Worm (Caenorhabditis elegans) whole organism, L3 larva: ENCODE data around the gene F46F5.10.
"Not testable (repeated sequence)": the region's sequence is repeated elsewhere in the genome, so short reads cannot be mapped to it uniquely, and the experiment has no call there.

Source experiments
- R02D3.7 ChIP-seq: fragments of 150-350 bp; optimal IDR thresholded peaks from 2 replicates; lab custom pipeline; 2014; ENCODE audit warnings: missing biosample characterization, missing genetic modification characterization
- ZK546.5 ChIP-seq: sonication (generic microtip); optimal IDR thresholded peaks from 2 replicates; lab custom pipeline; 2017; ENCODE audit warnings: missing biosample characterization, missing genetic modification characterization
- ama-1 ChIP-seq: fragments of 150-350 bp; optimal IDR thresholded peaks from 2 replicates; lab custom pipeline; 2018
- ceh-16 ChIP-seq: sonication (generic microtip); optimal IDR thresholded peaks from 2 replicates; lab custom pipeline; 2017; ENCODE audit warnings: missing biosample characterization, missing genetic modification characterization
- ceh-28 ChIP-seq: fragments of 150-350 bp; optimal IDR thresholded peaks from 2 replicates; lab custom pipeline; 2014; ENCODE audit warnings: missing biosample characterization, missing genetic modification reagents, missing genetic modification characterization
- ceh-82 ChIP-seq: fragments of 150-350 bp; optimal IDR thresholded peaks from 2 replicates; lab custom pipeline; 2014; ENCODE audit warnings: missing biosample characterization, missing genetic modification characterization
- ceh-9 ChIP-seq: sonication (generic microtip); optimal IDR thresholded peaks from 2 replicates; lab custom pipeline; 2018; ENCODE audit warnings: missing biosample characterization, missing genetic modification characterization
- egl-5 ChIP-seq: fragments of 150-350 bp; optimal IDR thresholded peaks from 2 replicates; lab custom pipeline; 2017; ENCODE audit warnings: missing biosample characterization, missing genetic modification reagents, missing genetic modification characterization, inconsistent platforms
- elt-1 ChIP-seq: fragments of 150-350 bp; optimal IDR thresholded peaks from 2 replicates; lab custom pipeline; 2014; ENCODE audit warnings: missing biosample characterization, missing genetic modification characterization
- elt-2 ChIP-seq: sonication (generic microtip); optimal IDR thresholded peaks from 2 replicates; lab custom pipeline; 2016; ENCODE audit warnings: missing genetic modification reagents, mild to moderate bottlenecking, missing genetic modification characterization, missing compliant biosample characterization
- elt-3 ChIP-seq, 3 experiments: fragments of 150-350 bp in 1 of 3; sonication (generic microtip) in 2 of 3; optimal IDR thresholded peaks; 2 replicates in 2 of 3; 4 replicates in 1 of 3; lab custom pipeline; 2014 to 2017; ENCODE audit warnings: missing biosample characterization in 3 of 3, missing genetic modification characterization in 3 of 3
- fkh-10 ChIP-seq: sonication (generic microtip); optimal IDR thresholded peaks from 2 replicates; lab custom pipeline; 2017; ENCODE audit warnings: missing biosample characterization, missing genetic modification reagents, missing genetic modification characterization
- fos-1 ChIP-seq: fragments of 150-350 bp; optimal IDR thresholded peaks from 2 replicates; lab custom pipeline; 2014; ENCODE audit warnings: missing biosample characterization, missing genetic modification characterization
- hmg-11 ChIP-seq: sonication (generic microtip); optimal IDR thresholded peaks from 2 replicates; lab custom pipeline; 2016; ENCODE audit warnings: missing genetic modification characterization, missing compliant biosample characterization
- jun-1 ChIP-seq: fragments of 150-350 bp; optimal IDR thresholded peaks from 2 replicates; lab custom pipeline; 2014; ENCODE audit warnings: missing biosample characterization, missing genetic modification reagents, missing genetic modification characterization
- lin-15B ChIP-seq: fragments of 150-350 bp; optimal IDR thresholded peaks from 2 replicates; lab custom pipeline; 2014; ENCODE audit warnings: missing biosample characterization, missing genetic modification characterization
- lin-39 ChIP-seq: fragments of 150-350 bp; optimal IDR thresholded peaks from 2 replicates; lab custom pipeline; 2018; ENCODE audit warnings: missing biosample characterization, missing genetic modification reagents, missing genetic modification characterization
- lsy-12 ChIP-seq: sonication (generic microtip); optimal IDR thresholded peaks from 2 replicates; lab custom pipeline; 2016; ENCODE audit warnings: mild to moderate bottlenecking, missing genetic modification characterization, missing compliant biosample characterization
- mdl-1 ChIP-seq: fragments of 150-350 bp; optimal IDR thresholded peaks from 2 replicates; lab custom pipeline; 2014; ENCODE audit warnings: missing biosample characterization, missing genetic modification characterization
- mml-1 ChIP-seq: fragments of 150-350 bp; sonication (generic microtip); optimal IDR thresholded peaks from 3 replicates; lab custom pipeline; 2014; ENCODE audit warnings: missing biosample characterization, missing genetic modification characterization
- nfya-1 ChIP-seq: sonication (generic microtip); optimal IDR thresholded peaks from 2 replicates; lab custom pipeline; 2017; ENCODE audit warnings: missing genetic modification characterization, mild to moderate bottlenecking, missing compliant biosample characterization, antibody characterized with exemption, moderate library complexity; ENCODE audit not compliant: insufficient read depth
- nhr-12 ChIP-seq: fragments of 150-350 bp; optimal IDR thresholded peaks from 2 replicates; lab custom pipeline; 2014; ENCODE audit warnings: missing biosample characterization, missing genetic modification characterization
- nhr-23 ChIP-seq: fragments of 150-350 bp; optimal IDR thresholded peaks from 2 replicates; lab custom pipeline; 2014; ENCODE audit warnings: missing biosample characterization, missing genetic modification reagents, missing genetic modification characterization
- nhr-237 ChIP-seq: fragments of 150-350 bp; optimal IDR thresholded peaks from 2 replicates; lab custom pipeline; 2014; ENCODE audit warnings: missing biosample characterization, missing genetic modification characterization
- nhr-25 ChIP-seq: sonication (generic microtip); optimal IDR thresholded peaks from 2 replicates; lab custom pipeline; 2017; ENCODE audit warnings: missing biosample characterization, missing genetic modification characterization
- nhr-43 ChIP-seq: sonication (generic microtip); optimal IDR thresholded peaks from 2 replicates; lab custom pipeline; 2016; ENCODE audit warnings: mild to moderate bottlenecking, missing genetic modification characterization, missing compliant biosample characterization; ENCODE audit not compliant: poor library complexity, severe bottlenecking
- nhr-76 ChIP-seq: fragments of 150-350 bp; sonication (generic microtip); optimal IDR thresholded peaks from 5 replicates; lab custom pipeline; 2014; ENCODE audit warnings: missing biosample characterization, missing genetic modification characterization
- nhr-77 ChIP-seq: fragments of 150-350 bp; optimal IDR thresholded peaks from 2 replicates; lab custom pipeline; 2014; ENCODE audit warnings: missing biosample characterization, missing genetic modification characterization
- pha-4 ChIP-seq: fragments of 150-350 bp; optimal IDR thresholded peaks from 2 replicates; lab custom pipeline; 2014; ENCODE audit warnings: missing biosample characterization, missing genetic modification reagents, missing genetic modification characterization
- skn-1 ChIP-seq: fragments of 150-350 bp; optimal IDR thresholded peaks from 2 replicates; lab custom pipeline; 2014; ENCODE audit warnings: missing biosample characterization, missing genetic modification characterization
- snpc-4 ChIP-seq: fragments of 150-350 bp; optimal IDR thresholded peaks from 2 replicates; lab custom pipeline; 2014; ENCODE audit warnings: missing biosample characterization, missing genetic modification characterization
- tbx-2 ChIP-seq: sonication (generic microtip); optimal IDR thresholded peaks from 2 replicates; lab custom pipeline; 2016; ENCODE audit warnings: mild to moderate bottlenecking, missing genetic modification characterization, missing compliant biosample characterization
- unc-39 ChIP-seq: sonication (generic microtip); optimal IDR thresholded peaks from 4 replicates; lab custom pipeline; 2017; ENCODE audit warnings: missing biosample characterization, missing genetic modification characterization
- zag-1 ChIP-seq: fragments of 150-350 bp; optimal IDR thresholded peaks from 2 replicates; lab custom pipeline; 2014; ENCODE audit warnings: missing biosample characterization, missing genetic modification characterization
- ztf-11 ChIP-seq: fragments of 150-350 bp; optimal IDR thresholded peaks from 2 replicates; lab custom pipeline; 2014; ENCODE audit warnings: missing biosample characterization, missing genetic modification characterization
- ztf-4 ChIP-seq: fragments of 150-350 bp; optimal IDR thresholded peaks from 2 replicates; lab custom pipeline; 2014; ENCODE audit warnings: missing biosample characterization, missing genetic modification characterization

F46F5.10 gene

ce11 chrII:850567-850966, 26.9 kb downstream of the F46F5.10 start, which contains the start of gene F28A10.5:
Gene F28A10.5, minus strand, starts transcription at chrII:850667.
- not testable (repeated sequence) for TF ChIP-seq ztf-4 (tag; lab: Kevin White, UChicago); nhr-25 (tag; lab: Kevin White, UChicago); ZK546.5

ce11 chrII:861564-861963, 37.9 kb downstream of the F46F5.10 start, which contains the start of gene Y46B2A.4:
Gene Y46B2A.4, plus strand, starts transcription at chrII:861864.
- TF ChIP-seq nhr-25 (tag; lab: Kevin White, UChicago) = no peak
- no peak for TF ChIP-seq ceh-82 (tag; lab: Kevin White, UChicago)
- TF ChIP-seq nhr-23 (tag; lab: Kevin White, UChicago) = no peak
- TF ChIP-seq R02D3.7 (tag; lab: Kevin White, UChicago) = no peak
- TF ChIP-seq nhr-43 (tag; lab: Kevin White, UChicago) = no peak
- no peak for TF ChIP-seq elt-3 (tag; optimal IDR thresholded peaks at IDR 0.05; lab: Kevin White, UChicago)
- TF ChIP-seq unc-39 (tag; lab: Kevin White, UChicago) = no peak
- no peak for TF ChIP-seq jun-1 (tag; lab: Kevin White, UChicago)
- TF ChIP-seq lsy-12 (tag; lab: Kevin White, UChicago) = no peak
- TF ChIP-seq ceh-9 (tag; lab: Kevin White, UChicago) = no peak
- no peak for TF ChIP-seq ceh-28 (tag; lab: Kevin White, UChicago)

DNA sequence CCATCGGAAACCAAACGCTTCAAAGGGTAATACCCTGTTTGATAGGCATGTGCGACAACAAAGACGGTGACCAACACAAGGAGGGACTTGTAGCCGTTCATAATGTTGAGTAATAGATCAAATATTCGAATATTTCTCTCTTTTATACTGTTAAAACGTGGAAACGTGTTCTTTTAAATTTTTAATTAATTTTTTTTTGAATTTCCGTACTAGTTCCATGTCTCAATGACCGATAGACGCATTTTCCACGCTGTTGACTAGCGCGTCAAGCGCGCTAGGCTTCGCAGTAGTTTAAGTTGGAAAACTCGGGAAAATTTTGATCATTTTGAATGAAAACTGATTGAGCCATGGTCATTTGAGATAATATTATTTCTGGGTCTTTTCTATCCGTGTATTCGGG, 43.2 kb downstream of the F46F5.10 start, which contains the start of gene Y46B2A.3:
Gene Y46B2A.3 (minus strand): TSS at position 101 of the 400 bp plus-strand sequence.
- TF ChIP-seq unc-39 (tag; lab: Kevin White, UChicago) (no peak), hmg-11 (tag; lab: Kevin White, UChicago) (no peak), snpc-4 (tag; lab: Kevin White, UChicago) (no peak), zag-1 (tag; lab: Kevin White, UChicago) (no peak), nhr-77 (tag; lab: Kevin White, UChicago) (no peak), tbx-2 (tag; lab: Kevin White, UChicago) (no peak), lin-39 (tag; lab: Kevin White, UChicago) (no peak), nfya-1 (tag; lab: Kevin White, UChicago) (no peak), elt-3 (tag; optimal IDR thresholded peaks at IDR 0.05; lab: Kevin White, UChicago) (no peak), elt-1 (tag; lab: Kevin White, UChicago) (no peak), egl-5 (tag; lab: Kevin White, UChicago) (no peak), mml-1 (no peak), skn-1 (tag; lab: Kevin White, UChicago) (no peak), ceh-82 (tag; lab: Kevin White, UChicago) (no peak), pha-4 (tag; lab: Kevin White, UChicago) (no peak)

ce11 chrII:868240-868864, 44.7 kb downstream of the F46F5.10 start, which contains the start of gene fbxc-51:
Gene fbxc-51, plus strand, starts transcription at chrII:868814.
- no peak for TF ChIP-seq pha-4 (tag; lab: Kevin White, UChicago)
- TF ChIP-seq nhr-12 = no peak

DNA sequence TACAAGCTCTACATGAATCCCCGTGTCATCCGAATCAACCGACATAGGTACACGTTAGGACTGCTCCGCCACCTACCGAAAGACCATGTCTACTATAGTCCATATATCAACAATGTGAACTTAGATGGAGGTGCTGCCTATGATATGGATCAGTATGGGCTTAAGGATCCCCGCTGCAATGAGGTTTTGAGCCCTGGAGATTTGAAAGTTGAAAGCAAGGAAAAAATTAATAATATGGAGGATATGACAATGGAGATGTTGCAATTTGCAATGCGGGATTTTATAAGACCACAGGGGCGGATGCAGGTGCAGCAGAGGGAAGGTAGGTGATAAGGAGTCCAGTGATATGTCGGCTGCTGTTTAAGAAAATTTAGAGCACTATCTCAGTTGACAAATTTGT, 45.7 kb downstream of the F46F5.10 start:
- TF ChIP-seq nhr-237 (tag; lab: Kevin White, UChicago) = no peak
- no peak for TF ChIP-seq elt-3 (tag; optimal IDR thresholded peaks at IDR 0.05; lab: Kevin White, UChicago)
- no peak for TF ChIP-seq ceh-82 (tag; lab: Kevin White, UChicago)
- no peak for TF ChIP-seq lin-15B (tag; lab: Kevin White, UChicago)
- no peak for TF ChIP-seq R02D3.7 (tag; lab: Kevin White, UChicago)
- no peak for TF ChIP-seq ceh-16 (tag; lab: Kevin White, UChicago)
- TF ChIP-seq tbx-2 (tag; lab: Kevin White, UChicago) = no peak
- TF ChIP-seq fkh-10 (GFP tag; lab: Kevin White, UChicago) = no peak
- no peak for TF ChIP-seq elt-2 (tag; lab: Kevin White, UChicago)
- TF ChIP-seq ama-1 (lab: Kevin White, UChicago) = no peak
- no peak for TF ChIP-seq fos-1
- no peak for TF ChIP-seq nhr-76
- no peak for TF ChIP-seq ceh-28 (tag; lab: Kevin White, UChicago)
- TF ChIP-seq pha-4 (tag; lab: Kevin White, UChicago) = no peak
- no peak for TF ChIP-seq mml-1
- TF ChIP-seq ZK546.5 = no peak
- TF ChIP-seq mdl-1 (tag; lab: Kevin White, UChicago) = no peak
- no peak for TF ChIP-seq ztf-11 (tag; lab: Kevin White, UChicago)
